Fruit fly (Drosophila melanogaster) whole organism, prepupa: ENCODE data around the gene CG8173.

Source experiments
- CG10631 ChIP-seq: fragments of 200-800 bp; sonication (Bioruptor generic); optimal IDR thresholded peaks from 2 replicates; lab custom pipeline; 2016; ENCODE audit warnings: missing biosample characterization, missing genetic modification characterization
- CG10669 ChIP-seq: fragments of 200-800 bp; sonication (Bioruptor generic); optimal IDR thresholded peaks from 3 replicates; lab custom pipeline; 2018; ENCODE audit warnings: missing biosample characterization, mild to moderate bottlenecking, missing genetic modification characterization, moderate library complexity
- CG11294 ChIP-seq: fragments of 200-800 bp; sonication (Bioruptor generic); IDR thresholded peaks from 2 replicates; pipeline ENCODE4 v1.3.6; 2022; ENCODE audit warnings: missing biosample characterization, missing genetic modification characterization
- CG11902 ChIP-seq: fragments of 200-800 bp; sonication (Bioruptor generic); optimal IDR thresholded peaks from 3 replicates; lab custom pipeline; 2016; ENCODE audit warnings: missing biosample characterization, missing genetic modification characterization
- CG15336 ChIP-seq: fragments of 200-800 bp; sonication (Bioruptor generic); IDR thresholded peaks from 2 replicates; pipeline ENCODE4 v1.3.6; 2022; ENCODE audit warnings: missing biosample characterization, missing genetic modification characterization
- CG1621 ChIP-seq: fragments of 200-800 bp; sonication (Bioruptor generic); optimal IDR thresholded peaks from 3 replicates; lab custom pipeline; 2018; ENCODE audit warnings: missing biosample characterization, mild to moderate bottlenecking, missing genetic modification characterization
- CG16779 ChIP-seq: fragments of 200-800 bp; sonication (Bioruptor generic); optimal IDR thresholded peaks from 3 replicates; lab custom pipeline; 2017; ENCODE audit warnings: missing biosample characterization, mild to moderate bottlenecking, missing genetic modification characterization
- CG3032 ChIP-seq: fragments of 200-800 bp; optimal IDR thresholded peaks from 2 replicates; lab custom pipeline; 2019; ENCODE audit warnings: missing biosample characterization, mild to moderate bottlenecking, missing genetic modification characterization, moderate library complexity
- CG31627 ChIP-seq: fragments of 200-800 bp; sonication (Bioruptor generic); optimal IDR thresholded peaks from 3 replicates; lab custom pipeline; 2016; ENCODE audit warnings: missing biosample characterization, missing genetic modification characterization
- CG32006 ChIP-seq: fragments of 200-800 bp; sonication (Bioruptor generic); optimal IDR thresholded peaks from 3 replicates; lab custom pipeline; 2017; ENCODE audit warnings: missing biosample characterization, mild to moderate bottlenecking, missing genetic modification characterization
- CG34406 ChIP-seq: fragments of 200-800 bp; sonication (Bioruptor generic); optimal IDR thresholded peaks from 3 replicates; lab custom pipeline; 2016; ENCODE audit warnings: missing biosample characterization, missing genetic modification characterization
- CG3919 ChIP-seq: fragments of 200-800 bp; sonication (Bioruptor generic); optimal IDR thresholded peaks from 3 replicates; lab custom pipeline; 2016; ENCODE audit warnings: missing biosample characterization, missing genetic modification characterization
- CG4318 ChIP-seq: fragments of 200-800 bp; sonication (Bioruptor generic); optimal IDR thresholded peaks from 3 replicates; lab custom pipeline; 2017; ENCODE audit warnings: missing biosample characterization, mild to moderate bottlenecking, missing genetic modification characterization
- CG6163 ChIP-seq: fragments of 200-800 bp; sonication (Bioruptor generic); IDR thresholded peaks from 3 replicates; pipeline ENCODE4 v1.3.6; 2022; ENCODE audit warnings: missing biosample characterization, missing genetic modification characterization
- CG6792 ChIP-seq: fragments of 200-800 bp; sonication (Bioruptor generic); optimal IDR thresholded peaks from 3 replicates; lab custom pipeline; 2016; ENCODE audit warnings: missing biosample characterization, missing genetic modification characterization
- CG6808 ChIP-seq: fragments of 200-800 bp; sonication (Bioruptor generic); optimal IDR thresholded peaks from 3 replicates; lab custom pipeline; 2017; ENCODE audit warnings: missing biosample characterization, missing genetic modification characterization, mild to moderate bottlenecking, moderate library complexity, missing genetic modification reagents
- CG6854 ChIP-seq: fragments of 200-800 bp; sonication (Bioruptor generic); optimal IDR thresholded peaks from 2 replicates; lab custom pipeline; 2017; ENCODE audit warnings: missing biosample characterization, mild to moderate bottlenecking, missing genetic modification characterization
- CG7368 ChIP-seq: fragments of 200-800 bp; sonication (Bioruptor generic); optimal IDR thresholded peaks from 3 replicates; lab custom pipeline; 2016; ENCODE audit warnings: missing biosample characterization, missing genetic modification characterization
- CG8119 ChIP-seq: fragments of 200-800 bp; sonication (Bioruptor generic); IDR thresholded peaks from 3 replicates; pipeline ENCODE4 v1.3.6; 2022; ENCODE audit warnings: missing biosample characterization, missing genetic modification characterization
- CG8319 ChIP-seq: fragments of 200-800 bp; sonication (Bioruptor generic); optimal IDR thresholded peaks from 3 replicates; lab custom pipeline; 2016; ENCODE audit warnings: missing biosample characterization, missing genetic modification characterization
- CG8632 ChIP-seq: fragments of 200-800 bp; sonication (Bioruptor generic); optimal IDR thresholded peaks from 3 replicates; lab custom pipeline; 2016; ENCODE audit warnings: missing biosample characterization, missing genetic modification characterization
- CG9139 ChIP-seq: fragments of 200-800 bp; sonication (Bioruptor generic); optimal IDR thresholded peaks from 3 replicates; lab custom pipeline; 2017; ENCODE audit warnings: missing biosample characterization, mild to moderate bottlenecking, missing genetic modification characterization
- Eip75B ChIP-seq: fragments of 200-800 bp; sonication (Bioruptor generic); optimal IDR thresholded peaks from 3 replicates; lab custom pipeline; 2016; ENCODE audit warnings: missing biosample characterization, missing genetic modification characterization
- Eip93F ChIP-seq: fragments of 200-800 bp; sonication (Bioruptor generic); optimal IDR thresholded peaks from 2 replicates; lab custom pipeline; 2016; ENCODE audit warnings: missing biosample characterization, mild to moderate bottlenecking, missing genetic modification characterization
- Gug ChIP-seq: fragments of 200-800 bp; sonication (Bioruptor generic); IDR thresholded peaks from 2 replicates; pipeline ENCODE4 v1.3.6; 2022; ENCODE audit warnings: missing biosample characterization, missing genetic modification characterization
- Hr38 ChIP-seq: sonication (Bioruptor generic); optimal IDR thresholded peaks from 2 replicates; lab custom pipeline; 2016; ENCODE audit warnings: missing biosample characterization, missing genetic modification characterization
- Hr39 ChIP-seq: fragments of 200-800 bp; sonication (Bioruptor generic); optimal IDR thresholded peaks from 2 replicates; lab custom pipeline; 2016; ENCODE audit warnings: missing biosample characterization, missing genetic modification characterization
- Hr4 ChIP-seq: fragments of 200-800 bp; sonication (Bioruptor generic); optimal IDR thresholded peaks from 3 replicates; lab custom pipeline; 2016; ENCODE audit warnings: missing biosample characterization, missing genetic modification characterization
- Lpt ChIP-seq: fragments of 200-800 bp; sonication (Bioruptor generic); optimal IDR thresholded peaks from 3 replicates; lab custom pipeline; 2016; ENCODE audit warnings: missing biosample characterization, missing genetic modification characterization
- OdsH ChIP-seq: fragments of 200-800 bp; sonication (Bioruptor generic); optimal IDR thresholded peaks from 3 replicates; lab custom pipeline; 2016; ENCODE audit warnings: missing biosample characterization, missing genetic modification characterization
- Smox ChIP-seq: fragments of 200-800 bp; sonication (Bioruptor generic); optimal IDR thresholded peaks from 3 replicates; lab custom pipeline; 2016; ENCODE audit warnings: missing biosample characterization, missing genetic modification characterization
- Sox14 ChIP-seq: fragments of 200-800 bp; sonication (Bioruptor generic); optimal IDR thresholded peaks from 3 replicates; lab custom pipeline; 2016; ENCODE audit warnings: missing biosample characterization, missing genetic modification characterization
- achi ChIP-seq: fragments of 200-800 bp; sonication (Bioruptor generic); optimal IDR thresholded peaks from 3 replicates; lab custom pipeline; 2016; ENCODE audit warnings: missing biosample characterization, missing genetic modification characterization
- acj6 ChIP-seq: fragments of 200-800 bp; sonication (Bioruptor generic); optimal IDR thresholded peaks from 3 replicates; lab custom pipeline; 2016; ENCODE audit warnings: missing biosample characterization, missing genetic modification characterization
- cyc ChIP-seq: fragments of 200-800 bp; sonication (Bioruptor generic); optimal IDR thresholded peaks from 3 replicates; lab custom pipeline; 2016; ENCODE audit warnings: missing biosample characterization, missing genetic modification characterization
- eg ChIP-seq: fragments of 200-800 bp; sonication (Bioruptor generic); IDR thresholded peaks from 3 replicates; pipeline ENCODE4 v1.3.6; 2022; ENCODE audit warnings: missing biosample characterization, missing genetic modification characterization
- esn ChIP-seq: fragments of 200-800 bp; sonication (Bioruptor generic); optimal IDR thresholded peaks from 2 replicates; lab custom pipeline; 2016; ENCODE audit warnings: missing biosample characterization, mild to moderate bottlenecking, missing genetic modification characterization, moderate library complexity
- fd59A ChIP-seq: fragments of 200-800 bp; sonication (Bioruptor generic); optimal IDR thresholded peaks from 2 replicates; lab custom pipeline; 2017; ENCODE audit warnings: missing biosample characterization, mild to moderate bottlenecking, missing genetic modification characterization, missing genetic modification reagents
- fd85E ChIP-seq: fragments of 200-800 bp; sonication (Bioruptor generic); optimal IDR thresholded peaks from 3 replicates; lab custom pipeline; 2016; ENCODE audit warnings: missing biosample characterization, missing genetic modification characterization
- fkh ChIP-seq: fragments of 200-800 bp; sonication (Bioruptor generic); optimal IDR thresholded peaks from 3 replicates; lab custom pipeline; 2017; ENCODE audit warnings: missing biosample characterization, mild to moderate bottlenecking, missing genetic modification characterization, moderate library complexity
- lz ChIP-seq: fragments of 200-800 bp; sonication (Bioruptor generic); optimal IDR thresholded peaks from 3 replicates; lab custom pipeline; 2016; ENCODE audit warnings: missing biosample characterization, missing genetic modification characterization
- net ChIP-seq: fragments of 200-800 bp; sonication (Bioruptor generic); optimal IDR thresholded peaks from 3 replicates; lab custom pipeline; 2016; ENCODE audit warnings: missing biosample characterization, missing genetic modification characterization
- salr ChIP-seq, 2 experiments: fragments of 200-800 bp; sonication (Bioruptor generic); optimal IDR thresholded peaks; 3 replicates each; lab custom pipeline; 2016 to 2018; ENCODE audit warnings: missing biosample characterization in 2 of 2, missing genetic modification characterization in 2 of 2, mild to moderate bottlenecking in 1 of 2
- spab ChIP-seq: fragments of 200-800 bp; sonication (Bioruptor generic); optimal IDR thresholded peaks from 2 replicates; lab custom pipeline; 2017; ENCODE audit warnings: missing biosample characterization, mild to moderate bottlenecking, missing genetic modification characterization, missing genetic modification reagents
- ss ChIP-seq, 2 experiments: fragments of 200-800 bp; sonication (Bioruptor generic); optimal IDR thresholded peaks; 2 replicates in 1 of 2; 3 replicates in 1 of 2; lab custom pipeline; 2017 to 2018; ENCODE audit warnings: mild to moderate bottlenecking in 2 of 2, missing biosample characterization in 2 of 2, missing genetic modification characterization in 2 of 2, moderate library complexity in 1 of 2
- svp ChIP-seq: fragments of 200-800 bp; sonication (Bioruptor generic); peaks from one replicate; lab custom pipeline; 2016; ENCODE audit warnings: missing biosample characterization, missing genetic modification characterization
- topi ChIP-seq: fragments of 200-800 bp; sonication (Bioruptor generic); optimal IDR thresholded peaks from 3 replicates; lab custom pipeline; 2016; ENCODE audit warnings: missing biosample characterization, missing genetic modification characterization
- vri ChIP-seq: fragments of 200-800 bp; sonication (Bioruptor generic); optimal IDR thresholded peaks from 3 replicates; lab custom pipeline; 2016; ENCODE audit warnings: missing biosample characterization, mild to moderate bottlenecking, missing genetic modification characterization

CG8173 gene

dm6 chrX:17755158-17755557 lies 45.7 kb upstream of the CG8173 start (continued):
- TF ChIP-seq CG8632 (no peak), CG9139 (GFP tag; lab: Kevin White, UChicago) (no peak), CG3032 (tag; lab: Kevin White, UChicago) (peak; percentile 38), Hr38 (GFP tag; lab: Kevin White, UChicago) (no peak), Smox (peak; percentile 51), topi (GFP tag; lab: Kevin White, UChicago) (peak; percentile 38), CG8319 (GFP tag; lab: Kevin White, UChicago) (no peak), Hr4 (GFP tag; lab: Kevin White, UChicago) (no peak), ss (GFP tag; optimal IDR thresholded peaks at IDR 0.05; lab: Kevin White, UChicago) (no peak), esn (peak; percentile 50), cyc (GFP tag; lab: Kevin White, UChicago) (no peak), Eip93F (no peak), CG8119 (GFP tag; lab: Robert Waterston, UW) (no peak), spab (GFP tag; lab: Kevin White, UChicago) (peak; percentile 49), CG31627 (peak; percentile 2), CG10669 (peak; percentile 39), CG7368 (GFP tag; lab: Kevin White, UChicago) (no peak), Sox14 (GFP tag; lab: Kevin White, UChicago) (no peak), CG32006 (GFP tag; lab: Kevin White, UChicago) (no peak), CG11902 (GFP tag; lab: Kevin White, UChicago) (no peak), CG15336 (GFP tag; lab: Robert Waterston, UW) (no peak), svp (GFP tag; lab: Kevin White, UChicago) (peak; percentile 53), CG6163 (GFP tag; lab: Robert Waterston, UW) (no peak), Lpt (no peak), Gug (no peak), fd59A (peak; percentile 31), salr (GFP tag; optimal IDR thresholded peaks at IDR 0.05; lab: Kevin White, UChicago) (no peak), fkh (GFP tag; lab: Kevin White, UChicago) (no peak), CG3919 (GFP tag; lab: Kevin White, UChicago) (peak; percentile 16), CG34406 (GFP tag; lab: Kevin White, UChicago) (no peak), achi (GFP tag; lab: Kevin White, UChicago) (no peak), Hr39 (peak; percentile 14)

dm6 chrX:17751658-17752057 lies 42.2 kb upstream of the CG8173 start:
- TF ChIP-seq CG10631 (GFP tag; lab: Kevin White, UChicago) (no peak), CG15336 (GFP tag; lab: Robert Waterston, UW) (no peak), OdsH (GFP tag; lab: Kevin White, UChicago) (peak; percentile 29), Eip75B (GFP tag; lab: Kevin White, UChicago) (no peak), net (no peak), CG11294 (GFP tag; lab: Robert Waterston, UW) (no peak), CG6854 (no peak), CG6808 (GFP tag; lab: Kevin White, UChicago) (no peak), CG7368 (GFP tag; lab: Kevin White, UChicago) (no peak), Hr4 (GFP tag; lab: Kevin White, UChicago) (no peak), CG4318 (GFP tag; lab: Kevin White, UChicago) (no peak), CG3032 (tag; lab: Kevin White, UChicago) (peak; percentile 5), achi (GFP tag; lab: Kevin White, UChicago) (no peak), salr (GFP tag; optimal IDR thresholded peaks at IDR 0.05; lab: Kevin White, UChicago) (no peak), lz (GFP tag; lab: Kevin White, UChicago) (peak; percentile 44), cyc (GFP tag; lab: Kevin White, UChicago) (peak; percentile 63), topi (GFP tag; lab: Kevin White, UChicago) (peak; percentile 12), CG31627 (peak; percentile 65), esn (peak; percentile 33), CG8119 (GFP tag; lab: Robert Waterston, UW) (no peak), CG10669 (no peak), CG11902 (GFP tag; lab: Kevin White, UChicago) (no peak), Lpt (no peak), CG6792 (no peak), Sox14 (GFP tag; lab: Kevin White, UChicago) (no peak), CG16779 (no peak), CG1621 (tag; lab: Kevin White, UChicago) (no peak), acj6 (GFP tag; lab: Kevin White, UChicago) (no peak), spab (GFP tag; lab: Kevin White, UChicago) (no peak), Hr39 (peak; percentile 58), eg (GFP tag; lab: Robert Waterston, UW) (no peak), fd85E (GFP tag; lab: Kevin White, UChicago) (no peak), vri (GFP tag; lab: Kevin White, UChicago) (no peak), fd59A (no peak), fkh (GFP tag; lab: Kevin White, UChicago) (peak; percentile 6)
